Worm (Caenorhabditis elegans) whole organism, late embryonic: ENCODE data around the gene F54H5.3.

ENCODE experiments used
- C38D4.7 ChIP-seq: fragments of 200-800 bp; sonication (Bioruptor generic); optimal IDR thresholded peaks from 2 replicates; lab custom pipeline; 2018; ENCODE audit warnings: mild to moderate bottlenecking, missing genetic modification characterization, moderate library complexity, missing compliant biosample characterization
- F13H6.1 ChIP-seq: sonication (generic microtip); optimal IDR thresholded peaks from 2 replicates; lab custom pipeline; 2016; ENCODE audit warnings: missing genetic modification characterization, missing compliant biosample characterization
- K02D7.2 ChIP-seq: sonication (generic microtip); optimal IDR thresholded peaks from 2 replicates; lab custom pipeline; 2017; ENCODE audit warnings: mild to moderate bottlenecking, missing genetic modification characterization, missing compliant biosample characterization
- K09A11.1 ChIP-seq: sonication (generic microtip); optimal IDR thresholded peaks from 2 replicates; lab custom pipeline; 2017; ENCODE audit warnings: antibody characterized with exemption, mild to moderate bottlenecking, missing genetic modification characterization, missing compliant biosample characterization; ENCODE audit not compliant: insufficient read depth
- T23F11.4 ChIP-seq: fragments of 200-800 bp; sonication (Bioruptor generic); optimal IDR thresholded peaks from 2 replicates; lab custom pipeline; 2018; ENCODE audit warnings: mild to moderate bottlenecking, missing genetic modification characterization, missing compliant biosample characterization
- Y22D7AL.16 ChIP-seq: sonication (generic microtip); optimal IDR thresholded peaks from 2 replicates; lab custom pipeline; 2016; ENCODE audit warnings: missing genetic modification characterization, missing compliant biosample characterization
- ahr-1 ChIP-seq: sonication (generic microtip); optimal IDR thresholded peaks from 2 replicates; lab custom pipeline; 2016; ENCODE audit warnings: missing genetic modification characterization, missing compliant biosample characterization
- ceh-14 ChIP-seq: sonication (generic microtip); optimal IDR thresholded peaks from 2 replicates; lab custom pipeline; 2016; ENCODE audit warnings: missing genotype, missing genetic modification characterization, missing compliant biosample characterization
- ceh-18 ChIP-seq: sonication (generic microtip); optimal IDR thresholded peaks from 2 replicates; lab custom pipeline; 2016; ENCODE audit warnings: missing genetic modification characterization, missing compliant biosample characterization
- ceh-2 ChIP-seq: sonication (generic microtip); optimal IDR thresholded peaks from 2 replicates; lab custom pipeline; 2016; ENCODE audit warnings: missing genotype, missing genetic modification characterization, missing compliant biosample characterization
- ceh-30 ChIP-seq: fragments of 150-350 bp; optimal IDR thresholded peaks from 2 replicates; lab custom pipeline; 2014; ENCODE audit warnings: missing biosample characterization, missing genetic modification characterization
- ceh-45 ChIP-seq: fragments of 200-800 bp; sonication (Bioruptor generic); IDR thresholded peaks from 2 replicates; pipeline ENCODE4 v1.3.6; 2022; ENCODE audit warnings: missing genetic modification reagents, missing genetic modification characterization, missing compliant biosample characterization
- ceh-48 ChIP-seq: sonication (generic microtip); optimal IDR thresholded peaks from 2 replicates; lab custom pipeline; 2016; ENCODE audit warnings: missing genetic modification characterization, inconsistent platforms, missing compliant biosample characterization
- ceh-6 ChIP-seq: fragments of 200-800 bp; sonication (Bioruptor generic); optimal IDR thresholded peaks from 2 replicates; lab custom pipeline; 2018; ENCODE audit warnings: mild to moderate bottlenecking, missing genetic modification characterization, missing compliant biosample characterization
- ceh-9 ChIP-seq: sonication (generic microtip); optimal IDR thresholded peaks from 2 replicates; lab custom pipeline; 2016; ENCODE audit warnings: mild to moderate bottlenecking, missing genetic modification characterization, inconsistent platforms, missing compliant biosample characterization
- che-1 ChIP-seq: sonication (generic microtip); optimal IDR thresholded peaks from 2 replicates; lab custom pipeline; 2016; ENCODE audit warnings: mild to moderate bottlenecking, missing genetic modification characterization, missing compliant biosample characterization
- elt-2 ChIP-seq: sonication (generic microtip); optimal IDR thresholded peaks from 2 replicates; lab custom pipeline; 2016; ENCODE audit warnings: missing genetic modification reagents, missing genetic modification characterization, missing compliant biosample characterization
- fkh-6 ChIP-seq: sonication (generic microtip); optimal IDR thresholded peaks from 2 replicates; lab custom pipeline; 2016; ENCODE audit warnings: missing genetic modification characterization, missing compliant biosample characterization
- gmeb-2 ChIP-seq: sonication (generic microtip); optimal IDR thresholded peaks from 2 replicates; lab custom pipeline; 2016; ENCODE audit warnings: missing genetic modification characterization, inconsistent platforms, missing compliant biosample characterization
- hlh-13 ChIP-seq: fragments of 200-800 bp; sonication (Bioruptor generic); optimal IDR thresholded peaks from 2 replicates; lab custom pipeline; 2018; ENCODE audit warnings: mild to moderate bottlenecking, missing genetic modification characterization, missing compliant biosample characterization
- lin-11 ChIP-seq: fragments of 200-800 bp; sonication (Bioruptor generic); optimal IDR thresholded peaks from 2 replicates; lab custom pipeline; 2018; ENCODE audit warnings: mild to moderate bottlenecking, missing genetic modification characterization, missing compliant biosample characterization
- nfya-1 ChIP-seq: sonication (generic microtip); optimal IDR thresholded peaks from 2 replicates; lab custom pipeline; 2017; ENCODE audit warnings: missing genetic modification characterization, mild to moderate bottlenecking, missing compliant biosample characterization, antibody characterized with exemption, moderate library complexity
- nhr-11 ChIP-seq: fragments of 150-350 bp; optimal IDR thresholded peaks from 2 replicates; lab custom pipeline; 2014; ENCODE audit warnings: missing biosample characterization, missing genetic modification characterization
- nhr-232 ChIP-seq: sonication (generic microtip); optimal IDR thresholded peaks from 2 replicates; lab custom pipeline; 2016; ENCODE audit warnings: missing genetic modification characterization, missing compliant biosample characterization
- npax-4 ChIP-seq: sonication (generic microtip); optimal IDR thresholded peaks from 2 replicates; lab custom pipeline; 2016; ENCODE audit warnings: missing genetic modification characterization, missing compliant biosample characterization
- pag-3 ChIP-seq: sonication (generic microtip); optimal IDR thresholded peaks from 2 replicates; lab custom pipeline; 2016; ENCODE audit warnings: missing compliant biosample characterization, missing genetic modification characterization, borderline replicate concordance
- pax-1 ChIP-seq: fragments of 150-350 bp; optimal IDR thresholded peaks from 2 replicates; lab custom pipeline; 2014; ENCODE audit warnings: missing biosample characterization, missing genetic modification characterization
- pha-2 ChIP-seq: sonication (generic microtip); optimal IDR thresholded peaks from 2 replicates; lab custom pipeline; 2017; ENCODE audit warnings: mild to moderate bottlenecking, missing genetic modification characterization, missing compliant biosample characterization
- pros-1 ChIP-seq: fragments of 150-350 bp; optimal IDR thresholded peaks from 2 replicates; lab custom pipeline; 2014; ENCODE audit warnings: missing biosample characterization, missing genetic modification reagents, missing genetic modification characterization
- ref-2 ChIP-seq: sonication (generic microtip); optimal IDR thresholded peaks from 2 replicates; lab custom pipeline; 2016; ENCODE audit warnings: missing genetic modification characterization, missing compliant biosample characterization
- rnt-1 ChIP-seq: sonication (generic microtip); optimal IDR thresholded peaks from 2 replicates; lab custom pipeline; 2016; ENCODE audit warnings: missing genetic modification characterization, missing compliant biosample characterization
- sdc-2 ChIP-seq: sonication (generic microtip); optimal IDR thresholded peaks from 2 replicates; lab custom pipeline; 2016; ENCODE audit warnings: missing genotype, missing genetic modification characterization, missing compliant biosample characterization
- sox-2 ChIP-seq: fragments of 200-800 bp; sonication (Bioruptor generic); IDR thresholded peaks from 2 replicates; pipeline ENCODE4 v1.3.6; 2022; ENCODE audit warnings: missing genetic modification reagents, missing genetic modification characterization, missing compliant biosample characterization
- sox-4 ChIP-seq: sonication (generic microtip); optimal IDR thresholded peaks from 2 replicates; lab custom pipeline; 2017; ENCODE audit warnings: mild to moderate bottlenecking, missing genetic modification characterization, inconsistent platforms, missing compliant biosample characterization
- syd-9 ChIP-seq: sonication (generic microtip); optimal IDR thresholded peaks from 2 replicates; lab custom pipeline; 2016; ENCODE audit warnings: mild to moderate bottlenecking, missing genetic modification characterization, moderate library complexity, missing compliant biosample characterization
- tbx-2 ChIP-seq: sonication (generic microtip); optimal IDR thresholded peaks from 2 replicates; lab custom pipeline; 2016; ENCODE audit warnings: missing genetic modification characterization, missing compliant biosample characterization
- ttx-3 ChIP-seq: sonication (generic microtip); optimal IDR thresholded peaks from 2 replicates; lab custom pipeline; 2016; ENCODE audit warnings: missing genetic modification reagents, missing genetic modification characterization, missing compliant biosample characterization
- unc-55 ChIP-seq: sonication (generic microtip); optimal IDR thresholded peaks from 2 replicates; lab custom pipeline; 2017; ENCODE audit warnings: missing biosample characterization, missing genetic modification reagents, missing genetic modification characterization
- unc-86 ChIP-seq: sonication (generic microtip); optimal IDR thresholded peaks from 2 replicates; lab custom pipeline; 2016; ENCODE audit warnings: missing genetic modification characterization, missing compliant biosample characterization
- ztf-16 ChIP-seq: sonication (generic microtip); optimal IDR thresholded peaks from 2 replicates; lab custom pipeline; 2017; ENCODE audit warnings: missing genetic modification characterization, missing compliant biosample characterization

F54H5.3 gene

ce11 chrII:6621886-6622285 lies at the start of gene F54H5.3:
TSS of gene F54H5.3 (plus strand) at chrII:6622186.
- TF ChIP-seq tbx-2 (tag; lab: Kevin White, UChicago) (no peak), ahr-1 (no peak), ttx-3 (tag; lab: Kevin White, UChicago) (no peak), che-1 (tag; lab: Kevin White, UChicago) (no peak), unc-86 (no peak), ceh-6 (GFP tag; lab: Kevin White, UChicago) (no peak), ceh-9 (tag; lab: Kevin White, UChicago) (no peak), nfya-1 (tag; lab: Kevin White, UChicago) (no peak), sox-2 (GFP tag; lab: Robert Waterston, UW) (no peak), ceh-14 (tag; lab: Kevin White, UChicago) (no peak), pha-2 (tag; lab: Kevin White, UChicago) (no peak), elt-2 (tag; lab: Kevin White, UChicago) (no peak), ceh-18 (tag; lab: Kevin White, UChicago) (no peak), gmeb-2 (no peak), nhr-11 (tag; lab: Kevin White, UChicago) (no peak)

- TF ChIP-seq F13H6.1 (tag; lab: Kevin White, UChicago), result no peak
- no peak for TF ChIP-seq npax-4
- no peak for TF ChIP-seq pag-3 (tag; lab: Kevin White, UChicago)
- no peak for TF ChIP-seq ahr-1
- no peak for TF ChIP-seq elt-2 (tag; lab: Kevin White, UChicago)
- no peak for TF ChIP-seq pros-1
- no peak for TF ChIP-seq ceh-30
- TF ChIP-seq Y22D7AL.16, result no peak
- no peak for TF ChIP-seq lin-11 (tag; lab: Kevin White, UChicago)
- TF ChIP-seq ceh-45, result no peak
- TF ChIP-seq ceh-6 (GFP tag; lab: Kevin White, UChicago), result no peak
- no peak for TF ChIP-seq syd-9
- no peak for TF ChIP-seq pax-1 (tag; lab: Kevin White, UChicago)
- TF ChIP-seq nfya-1 (tag; lab: Kevin White, UChicago), result no peak
- TF ChIP-seq hlh-13 (GFP tag; lab: Kevin White, UChicago), result no peak
- no peak for TF ChIP-seq K02D7.2
- TF ChIP-seq nhr-232 (tag; lab: Kevin White, UChicago), result no peak
- no peak for TF ChIP-seq gmeb-2
- TF ChIP-seq C38D4.7 (GFP tag; lab: Kevin White, UChicago), result no peak
- no peak for TF ChIP-seq ceh-48 (tag; lab: Kevin White, UChicago)
These were observed 48.3 kb upstream of the F54H5.3 start, which contains the start of gene sra-28 for ce11 chrII:6573677-6574076. TSS of gene sra-28 (minus strand) at chrII:6573777.

ce11 chrII:6575647-6576046 lies 46.3 kb upstream of the F54H5.3 start, which contains the start of gene sra-29:
TSS of gene sra-29 (minus strand) at chrII:6575747.
- TF ChIP-seq nfya-1 (tag; lab: Kevin White, UChicago) (no peak), gmeb-2 (no peak), ceh-18 (tag; lab: Kevin White, UChicago) (no peak), K09A11.1 (tag; lab: Kevin White, UChicago) (no peak)
- TF ChIP-seq, all 69 proteins: peak for 0

ce11 chrII:6578378-6578777 lies 43.6 kb upstream of the F54H5.3 start, which contains the start of gene sra-31:
TSS of gene sra-31 (minus strand) at chrII:6578478.
- no peak for TF ChIP-seq ttx-3 (tag; lab: Kevin White, UChicago)
- no peak for TF ChIP-seq pha-2 (tag; lab: Kevin White, UChicago)
- no peak for TF ChIP-seq sox-4
- TF ChIP-seq nhr-11 (tag; lab: Kevin White, UChicago), result no peak
- TF ChIP-seq C38D4.7 (GFP tag; lab: Kevin White, UChicago), result no peak
- TF ChIP-seq hlh-13 (GFP tag; lab: Kevin White, UChicago), result no peak
- TF ChIP-seq rnt-1 (tag; lab: Kevin White, UChicago), result no peak
- no peak for TF ChIP-seq T23F11.4 (GFP tag; lab: Kevin White, UChicago)
- TF ChIP-seq lin-11 (tag; lab: Kevin White, UChicago), result no peak
- no peak for TF ChIP-seq ceh-14 (tag; lab: Kevin White, UChicago)
- no peak for TF ChIP-seq fkh-6 (tag; lab: Kevin White, UChicago)
- no peak for TF ChIP-seq ref-2 (tag; lab: Kevin White, UChicago)
- no peak for TF ChIP-seq ceh-2
- no peak for TF ChIP-seq ztf-16
- no peak for TF ChIP-seq unc-55
- TF ChIP-seq sdc-2, result no peak
- TF ChIP-seq che-1 (tag; lab: Kevin White, UChicago), result no peak
